Fruit fly (Drosophila melanogaster): ENCODE data around the gene CG4080.
A peak's percentile ranks its signal among the peaks of the same experiment; 100 is the strongest.

CG4080 gene

DNA sequence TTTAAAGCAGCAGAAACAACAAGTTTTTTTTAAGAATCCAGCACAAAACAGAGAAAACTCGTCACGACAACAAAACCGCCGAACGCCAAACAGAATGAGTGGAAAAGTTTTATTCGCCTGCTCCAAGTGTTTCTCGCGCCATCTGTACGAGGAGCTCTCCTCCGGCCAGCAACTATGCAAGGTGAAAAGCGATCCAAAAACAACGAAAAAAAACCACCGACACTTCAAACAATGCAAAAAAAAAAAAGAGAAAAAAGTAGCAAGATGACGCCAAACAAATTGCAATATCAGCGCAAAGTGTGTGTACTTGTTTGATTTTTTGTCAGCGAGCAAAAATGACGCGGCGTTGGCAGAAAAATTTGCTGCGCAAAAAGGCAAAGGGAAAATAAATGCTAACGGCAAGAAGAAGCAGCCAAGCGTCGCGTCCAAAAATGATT, 31.6 kb downstream of the CG4080 start (continued):
- TF ChIP-seq kah (GFP tag; optimal IDR thresholded peaks at IDR 0.05): peak; percentile 5
- TF ChIP-seq knrl (GFP tag; IDR thresholded peaks at IDR 0.05; ENCODE audit: partially characterized antibody): 0 out of 3 replicates have a peak, but pooled peaks have one; percentile 41
- TF ChIP-seq stc (GFP tag; IDR thresholded peaks at IDR 0.05): no peak
- TF ChIP-seq Ssrp (tag; optimal IDR thresholded peaks at IDR 0.05): no peak
- TF ChIP-seq MESR4 (GFP tag; optimal IDR thresholded peaks at IDR 0.05): peak; percentile 65
- TF ChIP-seq sqz (GFP tag; optimal IDR thresholded peaks at IDR 0.05): peak; percentile 41
- TF ChIP-seq tin (GFP tag; optimal IDR thresholded peaks at IDR 0.05): no peak
- TF ChIP-seq CG13624 (GFP tag; optimal IDR thresholded peaks at IDR 0.05): peak; percentile 44
- TF ChIP-seq bsh (GFP tag; optimal IDR thresholded peaks at IDR 0.05): peak in 1 of 2 experiments; percentile 81
- TF ChIP-seq CG12071 (GFP tag; optimal IDR thresholded peaks at IDR 0.05): no peak
- TF ChIP-seq cg (GFP tag; optimal IDR thresholded peaks at IDR 0.05): no peak
- TF ChIP-seq CG7786 (GFP tag; optimal IDR thresholded peaks at IDR 0.05): no peak
- no peak for TF ChIP-seq CG4707 (GFP tag; optimal IDR thresholded peaks at IDR 0.05)
- no peak for TF ChIP-seq fru (optimal IDR thresholded peaks at IDR 0.05)

DNA sequence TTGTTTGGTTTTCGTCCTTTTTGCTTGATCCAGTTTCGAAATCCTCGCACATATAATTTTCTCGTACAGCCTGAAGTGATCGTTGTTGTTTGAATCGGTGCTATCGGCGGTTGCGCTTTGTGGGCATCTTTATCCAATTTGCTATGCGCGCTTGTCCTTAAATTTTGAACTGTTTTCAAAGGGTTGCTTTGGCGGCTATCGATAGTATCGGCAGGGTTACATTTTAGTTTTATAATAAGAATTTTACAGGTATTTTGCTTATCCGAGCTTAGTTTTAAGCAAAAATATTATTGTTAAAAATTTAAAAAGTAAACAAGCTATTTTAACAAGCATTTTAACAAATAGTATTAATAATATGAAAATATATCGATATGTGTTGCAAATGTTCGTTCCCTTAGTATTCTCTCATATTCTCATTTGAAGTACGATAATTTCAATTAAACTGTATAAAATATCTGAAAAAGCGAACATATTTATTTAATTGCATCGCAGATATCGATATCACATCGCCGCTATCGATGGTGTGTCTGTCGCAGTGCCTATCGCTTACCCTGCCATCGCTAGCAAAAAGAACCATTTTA, 32.1 kb downstream of the CG4080 start, which contains the start of the genes Klp67A and CG4452:
TSS of gene Klp67A (minus strand) at position 197 of the 581 bp plus-strand sequence.
TSS of gene CG4452 (plus strand) at position 528 of the 581 bp plus-strand sequence.
- TF ChIP-seq Gsc (GFP tag; IDR thresholded peaks at IDR 0.05) (no peak), ken (GFP tag; IDR thresholded peaks at IDR 0.05) (0 out of 3 replicates have a peak, but pooled peaks have one; percentile 5), Tbp (GFP tag; optimal IDR thresholded peaks at IDR 0.05) (no peak), Pdp1 (GFP tag; optimal IDR thresholded peaks at IDR 0.05) (peak in 1 of 2 experiments; percentile 21), sd (tag; optimal IDR thresholded peaks at IDR 0.05) (no peak), prd (optimal IDR thresholded peaks at IDR 0.05) (no peak), prd (GFP tag; IDR thresholded peaks at IDR 0.05) (0 out of 3 replicates have a peak, but pooled peaks have one; percentile 44), hkb (optimal IDR thresholded peaks at IDR 0.05) (no peak), hkb (GFP tag; IDR thresholded peaks at IDR 0.05) (no peak), Six4 (GFP tag; optimal IDR thresholded peaks at IDR 0.05) (no peak), CTCF (GFP tag; optimal IDR thresholded peaks at IDR 0.05) (no peak), scrt (GFP tag; optimal IDR thresholded peaks at IDR 0.05) (no peak), MESR4 (GFP tag; optimal IDR thresholded peaks at IDR 0.05) (no peak), CG11456 (GFP tag; IDR thresholded peaks at IDR 0.05) (0 out of 3 replicates have a peak, but pooled peaks have one; percentile 4), chm (GFP tag; IDR thresholded peaks at IDR 0.05) (no peak), pan (optimal IDR thresholded peaks at IDR 0.05) (no peak), pan (GFP tag; optimal IDR thresholded peaks at IDR 0.05 in 1 of 2, IDR thresholded peaks at IDR 0.05 in 1 of 2) (peak in 1 of 2 experiments; percentile 5), pzg (GFP tag; optimal IDR thresholded peaks at IDR 0.05) (peak; percentile 57), CG7928 (GFP tag; optimal IDR thresholded peaks at IDR 0.05) (peak; percentile 12), CG4707 (GFP tag; optimal IDR thresholded peaks at IDR 0.05) (no peak), cg (GFP tag; optimal IDR thresholded peaks at IDR 0.05) (no peak), hb (GFP tag; IDR thresholded peaks at IDR 0.05; ENCODE audit: partially characterized antibody) (peak; percentile 92; the same call in 2 of the 3 replicates), luna (GFP tag; optimal IDR thresholded peaks at IDR 0.05) (no peak), CG15011 (GFP tag; optimal IDR thresholded peaks at IDR 0.05) (no peak), ewg (GFP tag; optimal IDR thresholded peaks at IDR 0.05) (peak; percentile 50), hth (optimal IDR thresholded peaks at IDR 0.05) (no peak), CG2199 (GFP tag; IDR thresholded peaks at IDR 0.05) (no peak), Dp (GFP tag; optimal IDR thresholded peaks at IDR 0.05) (peak; percentile 72), B-H1 (GFP tag; IDR thresholded peaks at IDR 0.05) (no peak), CG7271 (tag; optimal IDR thresholded peaks at IDR 0.05) (peak; percentile 31), NC2β (GFP tag; optimal IDR thresholded peaks at IDR 0.05) (no peak), BEAF-32 (GFP tag; optimal IDR thresholded peaks at IDR 0.05) (peak; percentile 98), eyg (GFP tag; optimal IDR thresholded peaks at IDR 0.05) (no peak), CG7372 (GFP tag; IDR thresholded peaks at IDR 0.05) (no peak), CG12236 (GFP tag; optimal IDR thresholded peaks at IDR 0.05) (no peak), Dbx (GFP tag; IDR thresholded peaks at IDR 0.05) (0 out of 3 replicates have a peak, but pooled peaks have one; percentile 27), Mrtf (GFP tag; IDR thresholded peaks at IDR 0.05) (no peak), NfI (GFP tag; optimal IDR thresholded peaks at IDR 0.05) (no peak), Blimp-1 (GFP tag; optimal IDR thresholded peaks at IDR 0.05) (no peak)

Data from whole organism, embryonic.